Comparison of ENCODE assay signal across 6 worm cellular contexts in genomic region chrII:10039799-10040198, ce11.
TF ChIP-seq lines count a peak whose summit lies in the region.

Gene let-268, minus strand, starts transcription at chrII:10039980.

TF ChIP-seq in whole organism, L1 larva, 84 proteins besides CTCF, POLR2A, EP300 and RAD21:
- TF ChIP-seq C16A3.4 (tag; optimal IDR thresholded peaks at IDR 0.05; lab: Kevin White, UChicago) (no peak), zag-1 (tag; optimal IDR thresholded peaks at IDR 0.05; lab: Kevin White, UChicago) (no peak), hlh-17 (GFP tag; optimal IDR thresholded peaks at IDR 0.05; lab: Kevin White, UChicago; ENCODE audit: borderline replicate concordance) (no peak), hlh-4 (tag; optimal IDR thresholded peaks at IDR 0.05; lab: Kevin White, UChicago) (no peak), lin-14 (GFP tag; optimal IDR thresholded peaks at IDR 0.05; lab: Kevin White, UChicago) (peak; percentile 38), nhr-19 (GFP tag; conservative IDR thresholded peaks at IDR 0.05; lab: Robert Waterston, UW) (no peak), sox-4 (tag; optimal IDR thresholded peaks at IDR 0.05; lab: Kevin White, UChicago) (no peak), rnt-1 (tag; optimal IDR thresholded peaks at IDR 0.05; lab: Kevin White, UChicago) (peak; percentile 42), ces-1 (GFP tag; optimal IDR thresholded peaks at IDR 0.05; lab: Kevin White, UChicago) (no peak), nhr-12 (tag; optimal IDR thresholded peaks at IDR 0.05; lab: Kevin White, UChicago) (no peak), blmp-1 (tag; optimal IDR thresholded peaks at IDR 0.05; lab: Kevin White, UChicago) (no peak)

TF ChIP-seq in whole organism, L3 larva, 47 proteins besides CTCF, POLR2A, EP300 and RAD21:
- no peak for TF ChIP-seq jun-1 (tag; optimal IDR thresholded peaks at IDR 0.05; lab: Kevin White, UChicago)
- TF ChIP-seq nhr-23 (tag; optimal IDR thresholded peaks at IDR 0.05; lab: Kevin White, UChicago) = no peak
- no peak for TF ChIP-seq fkh-2 (tag; optimal IDR thresholded peaks at IDR 0.05; lab: Kevin White, UChicago)
- no peak for TF ChIP-seq pqm-1 (tag; optimal IDR thresholded peaks at IDR 0.05; lab: Kevin White, UChicago)
- TF ChIP-seq ama-1 (optimal IDR thresholded peaks at IDR 0.05; lab: Kevin White, UChicago) = no peak
- peak; percentile 2 for TF ChIP-seq nfya-1 (tag; optimal IDR thresholded peaks at IDR 0.05; lab: Kevin White, UChicago; ENCODE audit: insufficient read depth)
- TF ChIP-seq hmg-11 (tag; optimal IDR thresholded peaks at IDR 0.05; lab: Kevin White, UChicago) = no peak

TF ChIP-seq in whole organism, L4 larva, 104 proteins besides CTCF, POLR2A, EP300 and RAD21 (continues in another document):
- TF ChIP-seq F49E8.2 (tag; optimal IDR thresholded peaks at IDR 0.05; lab: Kevin White, UChicago; ENCODE audit: borderline replicate concordance) (no peak), gei-8 (GFP tag; optimal IDR thresholded peaks at IDR 0.05; lab: Kevin White, UChicago) (no peak), pqm-1 (tag; optimal IDR thresholded peaks at IDR 0.05; lab: Kevin White, UChicago) (no peak), hif-1 (tag; optimal IDR thresholded peaks at IDR 0.05; lab: Kevin White, UChicago) (peak in 1 of 2 experiments; percentile 40), duxl-1 (tag; optimal IDR thresholded peaks at IDR 0.05; lab: Kevin White, UChicago; ENCODE audit: poor library complexity) (no peak), F26F4.8 (GFP tag; conservative IDR thresholded peaks at IDR 0.05; lab: Robert Waterston, UW) (no peak), spr-1 (tag; optimal IDR thresholded peaks at IDR 0.05; lab: Kevin White, UChicago) (no peak), nhr-11 (tag; optimal IDR thresholded peaks at IDR 0.05; lab: Kevin White, UChicago) (no peak), fkh-10 (GFP tag; optimal IDR thresholded peaks at IDR 0.05; lab: Kevin White, UChicago) (no peak), unc-39 (tag; optimal IDR thresholded peaks at IDR 0.05; lab: Kevin White, UChicago) (no peak), mdl-1 (tag; optimal IDR thresholded peaks at IDR 0.05; lab: Kevin White, UChicago) (no peak), hmg-1.1 (GFP tag; IDR thresholded peaks at IDR 0.05; lab: Robert Waterston, UW) (no peak), lir-3 (tag; optimal IDR thresholded peaks at IDR 0.05; lab: Kevin White, UChicago) (no peak), ceh-20 (GFP tag; IDR thresholded peaks at IDR 0.05; lab: Robert Waterston, UW) (no peak), hlh-11 (tag; optimal IDR thresholded peaks at IDR 0.05; lab: Kevin White, UChicago) (peak; percentile 12), Y105C5A.15 (GFP tag; IDR thresholded peaks at IDR 0.05; lab: Robert Waterston, UW) (no peak), php-3 (GFP tag; IDR thresholded peaks at IDR 0.05; lab: Robert Waterston, UW) (no peak), dpl-1 (GFP tag; optimal IDR thresholded peaks at IDR 0.05; lab: Kevin White, UChicago) (no peak), aha-1 (tag; lab: Kevin White, UChicago) (peak; percentile 7), lin-1 (GFP tag; IDR thresholded peaks at IDR 0.05; lab: Robert Waterston, UW) (no peak)

TF ChIP-seq in whole organism, late embryonic, 69 proteins besides CTCF, POLR2A, EP300 and RAD21:
- TF ChIP-seq unc-55 (GFP tag; optimal IDR thresholded peaks at IDR 0.05; lab: Kevin White, UChicago) = peak; percentile 21
- no peak for TF ChIP-seq T23F11.4 (GFP tag; optimal IDR thresholded peaks at IDR 0.05; lab: Kevin White, UChicago)
- peak; percentile 78 for TF ChIP-seq hlh-8 (tag; optimal IDR thresholded peaks at IDR 0.05; lab: Kevin White, UChicago)

TF ChIP-seq in whole organism, mixed stage, embryonic, 35 proteins besides CTCF, POLR2A, EP300 and RAD21:
- TF ChIP-seq mep-1 (tag; optimal IDR thresholded peaks at IDR 0.05; lab: Kevin White, UChicago) (no peak), hlh-1 (tag; optimal IDR thresholded peaks at IDR 0.05; lab: Kevin White, UChicago) (peak; percentile 99), drap-1 (GFP tag; optimal IDR thresholded peaks at IDR 0.05; lab: Kevin White, UChicago) (no peak)

TF ChIP-seq in whole organism, young adult, 124 proteins besides CTCF, POLR2A, EP300 and RAD21:
- TF ChIP-seq hrde-1 (tag; optimal IDR thresholded peaks at IDR 0.05; lab: Kevin White, UChicago; ENCODE audit: borderline replicate concordance) = no peak
- peak; percentile 17; the same call in 1 of the 2 replicates for TF ChIP-seq hmg-1.2 (GFP tag; IDR thresholded peaks at IDR 0.05; lab: Robert Waterston, UW)
